Fruit fly (Drosophila melanogaster): ENCODE results near the gene CG46306.

DNA sequence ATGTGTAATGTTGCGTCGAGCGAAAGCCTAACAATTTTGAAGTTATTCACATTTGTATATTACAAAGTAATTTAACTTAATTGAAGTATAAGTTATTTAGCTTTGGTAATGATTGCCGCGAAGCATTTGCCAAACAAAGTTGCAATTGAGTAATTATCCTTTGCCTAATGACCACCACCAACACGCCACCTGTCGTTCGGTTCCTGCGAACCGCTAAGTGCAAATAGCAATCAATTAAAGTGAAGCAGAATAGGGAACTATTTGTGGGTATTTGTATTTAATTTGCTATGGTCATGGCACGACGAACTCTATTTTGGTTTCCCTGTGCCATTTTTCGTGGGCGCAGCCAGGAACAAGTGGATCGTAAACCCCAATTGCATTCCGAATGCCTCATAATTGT, 14.7 kb downstream of the CG46306 start:
- TF ChIP-seq Doc2 (GFP tag; IDR thresholded peaks at IDR 0.05) (no peak), cato (GFP tag; optimal IDR thresholded peaks at IDR 0.05; ENCODE audit: borderline replicate concordance) (no peak), Optix (GFP tag; IDR thresholded peaks at IDR 0.05) (no peak), kni (GFP tag; optimal IDR thresholded peaks at IDR 0.05) (no peak), Ssrp (tag; optimal IDR thresholded peaks at IDR 0.05) (no peak), Myb (GFP tag; optimal IDR thresholded peaks at IDR 0.05) (no peak), sc (optimal IDR thresholded peaks at IDR 0.05) (no peak), sc (GFP tag; optimal IDR thresholded peaks at IDR 0.05) (no peak)

All from whole organism, embryonic.